Fruit fly (Drosophila melanogaster) whole organism, embryonic: Measurements from ENCODE around the gene CG7987.

Experiments
- Atf-2 ChIP-seq: fragments of 200-800 bp; sonication (Bioruptor generic); optimal IDR thresholded peaks from 2 replicates; lab custom pipeline; 2016; ENCODE audit warnings: missing biosample characterization, missing genetic modification characterization
- CG10274 ChIP-seq: fragments of 200-800 bp; sonication (Bioruptor generic); optimal IDR thresholded peaks from 3 replicates; lab custom pipeline; 2017; ENCODE audit warnings: missing biosample characterization, mild to moderate bottlenecking, missing genetic modification characterization
- CG10462 ChIP-seq: fragments of 200-800 bp; sonication (Bioruptor generic); optimal IDR thresholded peaks from 2 replicates; lab custom pipeline; 2016; ENCODE audit warnings: missing biosample characterization, missing genetic modification characterization
- CG11695 ChIP-seq: fragments of 200-800 bp; sonication (Bioruptor generic); IDR thresholded peaks from 3 replicates; pipeline ENCODE4 v1.3.6; 2022; ENCODE audit warnings: missing biosample characterization, missing genetic modification characterization
- CG12299 ChIP-seq: fragments of 200-800 bp; sonication (Bioruptor generic); optimal IDR thresholded peaks from 2 replicates; lab custom pipeline; 2018; ENCODE audit warnings: missing biosample characterization, mild to moderate bottlenecking, missing genetic modification characterization
- CG12769 ChIP-seq: fragments of 200-800 bp; sonication (Bioruptor generic); optimal IDR thresholded peaks from 2 replicates; lab custom pipeline; 2019; ENCODE audit warnings: missing biosample characterization, mild to moderate bottlenecking, missing genetic modification characterization, moderate library complexity
- CG12942 ChIP-seq: fragments of 200-800 bp; sonication (Bioruptor generic); optimal IDR thresholded peaks from 3 replicates; lab custom pipeline; 2016; ENCODE audit warnings: missing biosample characterization, missing genetic modification characterization
- CG17568 ChIP-seq: fragments of 200-800 bp; sonication (Bioruptor generic); optimal IDR thresholded peaks from 2 replicates; lab custom pipeline; 2018; ENCODE audit warnings: missing biosample characterization, mild to moderate bottlenecking, missing genetic modification characterization, moderate library complexity
- CG17612 ChIP-seq: fragments of 200-800 bp; sonication (Bioruptor generic); IDR thresholded peaks from 2 replicates; pipeline ENCODE4 v1.3.6; 2022; ENCODE audit warnings: missing biosample characterization, missing genetic modification characterization
- CG1792 ChIP-seq: fragments of 200-800 bp; sonication (Bioruptor generic); optimal IDR thresholded peaks from 2 replicates; lab custom pipeline; 2016; ENCODE audit warnings: missing biosample characterization, missing genetic modification characterization
- CG1832 ChIP-seq: fragments of 200-800 bp; sonication (Bioruptor generic); optimal IDR thresholded peaks from 2 replicates; lab custom pipeline; 2017; ENCODE audit warnings: missing biosample characterization, mild to moderate bottlenecking, missing genetic modification characterization, inconsistent platforms
- CG18599 ChIP-seq: fragments of 200-800 bp; sonication (Bioruptor generic); optimal IDR thresholded peaks from 3 replicates; lab custom pipeline; 2017; ENCODE audit warnings: missing biosample characterization, missing genetic modification characterization, mild to moderate bottlenecking, moderate library complexity, missing genetic modification reagents
- CG2120 ChIP-seq: fragments of 200-800 bp; sonication (Bioruptor generic); optimal IDR thresholded peaks from 3 replicates; lab custom pipeline; 2016; ENCODE audit warnings: missing biosample characterization, missing genetic modification characterization
- CG2129 ChIP-seq: fragments of 200-800 bp; sonication (Bioruptor generic); IDR thresholded peaks from 2 replicates; pipeline ENCODE4 v1.3.6; 2022; ENCODE audit warnings: missing biosample characterization, missing genetic modification characterization; ENCODE audit not compliant: partially characterized antibody
- CG31224 ChIP-seq: fragments of 200-800 bp; sonication (Bioruptor generic); IDR thresholded peaks from 2 replicates; pipeline ENCODE4 v1.3.6; 2022; ENCODE audit warnings: missing biosample characterization, missing genetic modification characterization
- CG31388 ChIP-seq: fragments of 200-800 bp; sonication (Bioruptor generic); optimal IDR thresholded peaks from 2 replicates; lab custom pipeline; 2016; ENCODE audit warnings: missing biosample characterization, missing genetic modification characterization
- CG32772 ChIP-seq: fragments of 200-800 bp; sonication (Bioruptor generic); IDR thresholded peaks from 2 replicates; pipeline ENCODE4 v1.3.6; 2022; ENCODE audit warnings: missing biosample characterization, missing genetic modification characterization
- CG33557 ChIP-seq: fragments of 200-800 bp; sonication (Bioruptor generic); optimal IDR thresholded peaks from 2 replicates; lab custom pipeline; 2019; ENCODE audit warnings: missing biosample characterization, mild to moderate bottlenecking, missing genetic modification characterization, moderate library complexity
- CG7271 ChIP-seq: fragments of 200-800 bp; sonication (Bioruptor generic); optimal IDR thresholded peaks from 2 replicates; lab custom pipeline; 2018; ENCODE audit warnings: missing biosample characterization, mild to moderate bottlenecking, missing genetic modification characterization, moderate library complexity
- CG7357 ChIP-seq: fragments of 200-800 bp; sonication (Bioruptor generic); IDR thresholded peaks from 3 replicates; pipeline ENCODE4 v1.3.6; 2022; ENCODE audit warnings: missing biosample characterization, missing genetic modification characterization
- CG8478 ChIP-seq: fragments of >200 bp; optimal IDR thresholded peaks from 2 replicates; lab custom pipeline; 2018
- CG9437 ChIP-seq: fragments of 200-800 bp; sonication (Bioruptor generic); optimal IDR thresholded peaks from 2 replicates; lab custom pipeline; 2018; ENCODE audit warnings: missing biosample characterization, mild to moderate bottlenecking, missing genetic modification characterization
- Chrac-16 ChIP-seq: fragments of 200-800 bp; sonication (Bioruptor generic); optimal IDR thresholded peaks from 3 replicates; lab custom pipeline; 2016; ENCODE audit warnings: missing biosample characterization, missing genetic modification characterization
- Ets65A ChIP-seq: fragments of 200-800 bp; sonication (Bioruptor generic); peaks from one replicate; lab custom pipeline; 2016; ENCODE audit warnings: missing biosample characterization, missing genetic modification characterization
- HmgD ChIP-seq: fragments of 200-800 bp; sonication (Bioruptor generic); optimal IDR thresholded peaks from 3 replicates; lab custom pipeline; 2016; ENCODE audit warnings: missing biosample characterization, missing genetic modification characterization
- NC2β ChIP-seq: fragments of 200-800 bp; sonication (Bioruptor generic); optimal IDR thresholded peaks from 2 replicates; lab custom pipeline; 2016; ENCODE audit warnings: missing biosample characterization, missing genetic modification characterization
- Opbp ChIP-seq: fragments of 200-800 bp; sonication (Bioruptor generic); IDR thresholded peaks from 3 replicates; pipeline ENCODE4 v1.3.6; 2022; ENCODE audit warnings: missing biosample characterization, missing genetic modification characterization; ENCODE audit not compliant: partially characterized antibody
- Ravus ChIP-seq: fragments of 200-800 bp; sonication (Bioruptor generic); IDR thresholded peaks from 2 replicates; pipeline ENCODE4 v1.3.6; 2022; ENCODE audit warnings: missing biosample characterization, missing genetic modification characterization
- Spps ChIP-seq: fragments of 200-800 bp; sonication (Bioruptor generic); optimal IDR thresholded peaks from 2 replicates; lab custom pipeline; 2018; ENCODE audit warnings: missing biosample characterization, mild to moderate bottlenecking, missing genetic modification characterization
- abd-A ChIP-seq: fragments of 200-800 bp; sonication (Bioruptor generic); optimal IDR thresholded peaks from 3 replicates; lab custom pipeline; 2019; ENCODE audit warnings: missing biosample characterization, mild to moderate bottlenecking, missing genetic modification characterization, moderate library complexity
- amos ChIP-seq: fragments of 200-800 bp; sonication (Bioruptor generic); IDR thresholded peaks from 2 replicates; pipeline ENCODE4 v1.3.6; 2022; ENCODE audit warnings: missing biosample characterization, missing genetic modification characterization; ENCODE audit not compliant: partially characterized antibody
- ato ChIP-seq: fragments of 200-800 bp; sonication (Bioruptor generic); IDR thresholded peaks from 2 replicates; pipeline ENCODE4 v1.3.6; 2022; ENCODE audit warnings: missing biosample characterization, missing genetic modification characterization; ENCODE audit not compliant: partially characterized antibody
- chinmo ChIP-seq: fragments of 200-800 bp; sonication (Bioruptor generic); IDR thresholded peaks from 4 replicates; pipeline ENCODE4 v1.3.6; 2022; ENCODE audit warnings: missing biosample characterization, missing genetic modification characterization; ENCODE audit not compliant: partially characterized antibody
- cwo ChIP-seq: fragments of 200-800 bp; sonication (Bioruptor generic); optimal IDR thresholded peaks from 3 replicates; lab custom pipeline; 2017; ENCODE audit warnings: missing biosample characterization, missing genetic modification characterization, mild to moderate bottlenecking, moderate library complexity, missing genetic modification reagents
- dpn ChIP-seq, 2 experiments: fragments of 200-800 bp; sonication (Bioruptor generic); optimal IDR thresholded peaks; 3 replicates each; lab custom pipeline; 2016; ENCODE audit warnings: missing biosample characterization in 2 of 2, missing genetic modification characterization in 2 of 2
- hbn ChIP-seq: fragments of 200-800 bp; sonication (Bioruptor generic); IDR thresholded peaks from 2 replicates; pipeline ENCODE4 v1.3.6; 2022; ENCODE audit warnings: missing biosample characterization, missing genetic modification characterization; ENCODE audit not compliant: partially characterized antibody
- ind ChIP-seq: fragments of 200-800 bp; sonication (Bioruptor generic); optimal IDR thresholded peaks from 3 replicates; lab custom pipeline; 2016; ENCODE audit warnings: missing biosample characterization, missing genetic modification characterization
- inv ChIP-seq: fragments of 200-800 bp; sonication (Bioruptor generic); IDR thresholded peaks from 2 replicates; pipeline ENCODE4 v1.3.6; 2022; ENCODE audit warnings: missing biosample characterization, missing genetic modification characterization; ENCODE audit not compliant: partially characterized antibody
- kah ChIP-seq: fragments of 200-800 bp; sonication (Bioruptor generic); optimal IDR thresholded peaks from 2 replicates; lab custom pipeline; 2018; ENCODE audit warnings: missing biosample characterization, mild to moderate bottlenecking, missing genetic modification characterization
- ken ChIP-seq: fragments of 200-800 bp; sonication (Bioruptor generic); IDR thresholded peaks from 3 replicates; pipeline ENCODE4 v1.3.6; 2022; ENCODE audit warnings: missing biosample characterization, missing genetic modification characterization
- knrl ChIP-seq: fragments of 200-800 bp; sonication (Bioruptor generic); IDR thresholded peaks from 3 replicates; pipeline ENCODE4 v1.3.6; 2022; ENCODE audit warnings: missing biosample characterization, missing genetic modification characterization; ENCODE audit not compliant: partially characterized antibody
- onecut ChIP-seq: fragments of 200-800 bp; sonication (Bioruptor generic); IDR thresholded peaks from 2 replicates; pipeline ENCODE4 v1.3.6; 2022; ENCODE audit warnings: missing biosample characterization, missing genetic modification characterization
- shn ChIP-seq: fragments of 200-800 bp; sonication (Bioruptor generic); optimal IDR thresholded peaks from 3 replicates; lab custom pipeline; 2016; ENCODE audit warnings: missing biosample characterization, missing genetic modification characterization
- slp2 ChIP-seq: fragments of 200-800 bp; sonication (Bioruptor generic); optimal IDR thresholded peaks from 2 replicates; lab custom pipeline; 2016; ENCODE audit warnings: missing biosample characterization, missing genetic modification characterization
- so ChIP-seq: fragments of 200-800 bp; sonication (Bioruptor generic); IDR thresholded peaks from 3 replicates; pipeline ENCODE4 v1.3.6; 2022; ENCODE audit warnings: missing biosample characterization, missing genetic modification characterization
- tna ChIP-seq: fragments of 200-800 bp; sonication (Bioruptor generic); IDR thresholded peaks from 2 replicates; pipeline ENCODE4 v1.3.6; 2022; ENCODE audit warnings: missing biosample characterization, missing genetic modification characterization; ENCODE audit not compliant: partially characterized antibody
- toy ChIP-seq: fragments of 200-800 bp; sonication (Bioruptor generic); IDR thresholded peaks from 2 replicates; pipeline ENCODE4 v1.3.6; 2022; ENCODE audit warnings: missing biosample characterization, missing genetic modification characterization
- vfl ChIP-seq: fragments of 200-800 bp; sonication (Bioruptor generic); optimal IDR thresholded peaks from 2 replicates; lab custom pipeline; 2016; ENCODE audit warnings: missing biosample characterization, missing genetic modification characterization
- yki ChIP-seq: fragments of >200 bp; optimal IDR thresholded peaks from 3 replicates; lab custom pipeline; 2018

CG7987 gene

DNA sequence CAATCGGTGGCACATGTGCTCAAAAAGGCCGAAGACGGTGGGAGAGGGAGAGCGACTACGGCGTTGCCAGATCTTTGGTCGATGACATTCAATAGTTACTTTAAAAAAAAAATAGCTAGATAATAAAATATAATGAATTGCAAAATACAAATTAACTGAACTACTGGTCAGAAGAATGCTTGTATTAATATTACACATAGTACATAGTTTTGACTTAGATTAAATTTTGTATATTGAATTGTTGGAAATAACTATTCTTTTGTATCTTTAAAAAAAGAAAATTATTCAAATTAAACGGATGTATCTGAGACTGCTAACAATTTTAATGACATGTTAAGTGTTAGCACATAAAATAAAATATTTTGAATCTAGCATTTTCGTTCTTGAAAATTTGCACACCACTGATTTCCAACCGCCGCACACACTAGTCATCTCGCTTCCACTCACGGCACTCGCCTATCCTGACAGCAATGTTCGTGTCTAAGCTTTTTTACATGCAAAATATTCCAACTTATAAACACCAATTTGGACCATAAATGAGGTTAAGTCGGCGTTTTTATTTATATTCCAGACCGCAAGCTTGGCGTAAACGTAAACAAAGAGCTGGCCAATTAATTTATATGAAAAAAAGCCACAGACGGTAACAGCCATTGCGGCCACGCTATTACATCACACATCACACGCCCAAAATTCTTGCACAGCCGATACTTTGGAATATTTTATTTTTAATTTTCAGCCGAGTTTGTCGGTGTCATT lies 547 bp downstream of the CG7987 start (continued):
- TF ChIP-seq CG7271 (peak; percentile 6), slp2 (GFP tag; lab: Kevin White, UChicago) (peak; percentile 11), CG2129 (GFP tag; lab: Robert Waterston, UW) (no peak), ind (GFP tag; lab: Kevin White, UChicago) (peak; percentile 80), CG12942 (GFP tag; lab: Kevin White, UChicago) (peak; percentile 51), shn (GFP tag; lab: Kevin White, UChicago) (peak; percentile 29), CG31224 (GFP tag; lab: Robert Waterston, UW) (peak; percentile 60), Atf-2 (peak; percentile 62), inv (GFP tag; lab: Robert Waterston, UW) (no peak), knrl (GFP tag; lab: Robert Waterston, UW) (no peak), CG10274 (peak; percentile 49), yki (no peak), HmgD (GFP tag; lab: Kevin White, UChicago) (no peak), ato (no peak), Ravus (GFP tag; lab: Robert Waterston, UW) (no peak), CG9437 (GFP tag; lab: Kevin White, UChicago) (peak; percentile 73), CG12769 (tag; lab: Kevin White, UChicago) (no peak), CG17568 (GFP tag; lab: Kevin White, UChicago) (no peak), CG8478 (lab: Kevin White, UChicago) (no peak), CG32772 (GFP tag; lab: Robert Waterston, UW) (peak; percentile 64), CG2120 (GFP tag; lab: Kevin White, UChicago) (peak; percentile 82), abd-A (tag; lab: Kevin White, UChicago) (no peak), NC2β (GFP tag; lab: Kevin White, UChicago) (no peak), ken (GFP tag; lab: Robert Waterston, UW) (peak; percentile 65; the same call in 2 of the 3 replicates), CG33557 (GFP tag; lab: Kevin White, UChicago) (peak; percentile 43), CG18599 (GFP tag; lab: Kevin White, UChicago) (peak; percentile 84), CG10462 (GFP tag; lab: Kevin White, UChicago) (peak; percentile 60), CG17612 (no peak), CG1792 (peak; percentile 22), tna (GFP tag; lab: Robert Waterston, UW) (no peak), Opbp (no peak), hbn (GFP tag; lab: Robert Waterston, UW) (no peak; the same call in 1 of the 2 replicates), Spps (peak; percentile 20), so (GFP tag; lab: Robert Waterston, UW) (0 out of 3 replicates have a peak, but pooled peaks have one; percentile 48), kah (no peak), CG7357 (peak; percentile 56; the same call in 2 of the 3 replicates), vfl (GFP tag; lab: Kevin White, UChicago) (peak; percentile 50), Chrac-16 (GFP tag; lab: Kevin White, UChicago) (peak; percentile 62), dpn (GFP tag; optimal IDR thresholded peaks at IDR 0.05; lab: Kevin White, UChicago) (peak; percentile 58 to 70), CG11695 (peak; percentile 51; the same call in 2 of the 3 replicates), toy (GFP tag; lab: Robert Waterston, UW) (no peak), onecut (GFP tag; lab: Robert Waterston, UW) (peak; percentile 36), amos (GFP tag; lab: Robert Waterston, UW) (no peak), cwo (GFP tag; lab: Kevin White, UChicago) (peak; percentile 71), CG31388 (GFP tag; lab: Kevin White, UChicago) (no peak), Ets65A (peak; percentile 95), CG1832 (GFP tag; lab: Kevin White, UChicago) (peak; percentile 5), CG12299 (tag; lab: Kevin White, UChicago) (peak; percentile 20), chinmo (GFP tag; lab: Robert Waterston, UW) (no peak)
